Fruit fly (Drosophila melanogaster): Measurements from ENCODE around the gene CG12883.

CG12883 gene

dm6 chr3R:27700229-27700573 is 21.1 kb downstream of the CG12883 start, which contains the start of gene btz (continued):
- no peak for TF ChIP-seq seq (GFP tag; IDR thresholded peaks at IDR 0.05)
- TF ChIP-seq psq (GFP tag; optimal IDR thresholded peaks at IDR 0.05) = no peak
- no peak for TF ChIP-seq CG34224 (GFP tag; IDR thresholded peaks at IDR 0.05; ENCODE audit: partially characterized antibody)
- TF ChIP-seq Sox102F (GFP tag; optimal IDR thresholded peaks at IDR 0.05) = no peak
- TF ChIP-seq ab (GFP tag; optimal IDR thresholded peaks at IDR 0.05) = no peak
- no peak for TF ChIP-seq ATbp (GFP tag; optimal IDR thresholded peaks at IDR 0.05)
- no peak for TF ChIP-seq salm (tag; optimal IDR thresholded peaks at IDR 0.05)
- TF ChIP-seq Sin3A (optimal IDR thresholded peaks at IDR 0.05) = peak; percentile 6
- TF ChIP-seq Dad (GFP tag; optimal IDR thresholded peaks at IDR 0.05) = no peak
- no peak for TF ChIP-seq pan (optimal IDR thresholded peaks at IDR 0.05)
- TF ChIP-seq pan (GFP tag; optimal IDR thresholded peaks at IDR 0.05 in 1 of 2, IDR thresholded peaks at IDR 0.05 in 1 of 2) = no peak
- TF ChIP-seq Rx (GFP tag; IDR thresholded peaks at IDR 0.05) = no peak
- no peak for TF ChIP-seq ftz-f1 (GFP tag; optimal IDR thresholded peaks at IDR 0.05)
- TF ChIP-seq klu (GFP tag; IDR thresholded peaks at IDR 0.05) = no peak
- TF ChIP-seq kay (GFP tag; optimal IDR thresholded peaks at IDR 0.05) = no peak
- no peak for TF ChIP-seq CG5245 (GFP tag; optimal IDR thresholded peaks at IDR 0.05)
- TF ChIP-seq onecut (GFP tag; IDR thresholded peaks at IDR 0.05) = no peak
- no peak for TF ChIP-seq E2f1 (GFP tag; IDR thresholded peaks at IDR 0.05)
- peak; percentile 85 for TF ChIP-seq YL-1 (GFP tag; optimal IDR thresholded peaks at IDR 0.05)
- peak; percentile 9 for TF ChIP-seq CG13424 (tag; optimal IDR thresholded peaks at IDR 0.05)
- TF ChIP-seq hb (GFP tag; IDR thresholded peaks at IDR 0.05; ENCODE audit: partially characterized antibody) = no peak
- no peak for TF ChIP-seq CG1024 (GFP tag; IDR thresholded peaks at IDR 0.05)
- TF ChIP-seq CTCF (GFP tag; optimal IDR thresholded peaks at IDR 0.05) = no peak
- no peak for TF ChIP-seq aop (GFP tag; IDR thresholded peaks at IDR 0.05)
- no peak for TF ChIP-seq CG14965 (GFP tag; optimal IDR thresholded peaks at IDR 0.05; ENCODE audit: borderline replicate concordance)
- TF ChIP-seq D19B (GFP tag; optimal IDR thresholded peaks at IDR 0.05) = no peak
- TF ChIP-seq CG17829 (tag; optimal IDR thresholded peaks at IDR 0.05) = no peak
- no peak for TF ChIP-seq bowl (GFP tag; IDR thresholded peaks at IDR 0.05)
- no peak for TF ChIP-seq NC2β (GFP tag; optimal IDR thresholded peaks at IDR 0.05)
- TF ChIP-seq gro (GFP tag; optimal IDR thresholded peaks at IDR 0.05) = no peak
- TF ChIP-seq CG31441 (GFP tag; IDR thresholded peaks at IDR 0.05) = no peak
- TF ChIP-seq Opbp (GFP tag; IDR thresholded peaks at IDR 0.05; ENCODE audit: partially characterized antibody) = no peak
- TF ChIP-seq Lhr (GFP tag; optimal IDR thresholded peaks at IDR 0.05) = no peak
- peak; percentile 71 for TF ChIP-seq stwl (tag; optimal IDR thresholded peaks at IDR 0.05)
- TF ChIP-seq Jarid2 (GFP tag; optimal IDR thresholded peaks at IDR 0.05) = no peak
- TF ChIP-seq mirr (GFP tag; optimal IDR thresholded peaks at IDR 0.05) = no peak
- TF ChIP-seq CG9727 (GFP tag; optimal IDR thresholded peaks at IDR 0.05) = no peak
- no peak for TF ChIP-seq ro (GFP tag; IDR thresholded peaks at IDR 0.05)
- no peak for TF ChIP-seq CG3407 (GFP tag; optimal IDR thresholded peaks at IDR 0.05)
- TF ChIP-seq ewg (GFP tag; optimal IDR thresholded peaks at IDR 0.05) = no peak
- TF ChIP-seq ham (GFP tag; IDR thresholded peaks at IDR 0.05) = no peak
- peak; percentile 34 for TF ChIP-seq Deaf1 (tag; optimal IDR thresholded peaks at IDR 0.05)
- TF ChIP-seq PHDP (tag; optimal IDR thresholded peaks at IDR 0.05) = no peak
- TF ChIP-seq CG34422 (GFP tag; IDR thresholded peaks at IDR 0.05) = no peak; the same call in 2 of the 3 replicates
- no peak for TF ChIP-seq CG42726 (GFP tag; IDR thresholded peaks at IDR 0.05; ENCODE audit: partially characterized antibody)
- TF ChIP-seq CG12155 (GFP tag; optimal IDR thresholded peaks at IDR 0.05) = no peak
- TF ChIP-seq sim (GFP tag; IDR thresholded peaks at IDR 0.05) = no peak
- TF ChIP-seq CG10321 (GFP tag; IDR thresholded peaks at IDR 0.05) = no peak
- TF ChIP-seq zen (tag; optimal IDR thresholded peaks at IDR 0.05) = no peak
- no peak for TF ChIP-seq CG2889 (GFP tag; IDR thresholded peaks at IDR 0.05)
- no peak for TF ChIP-seq CG12391 (tag; optimal IDR thresholded peaks at IDR 0.05)
- TF ChIP-seq sc (optimal IDR thresholded peaks at IDR 0.05) = no peak
- TF ChIP-seq sc (GFP tag; optimal IDR thresholded peaks at IDR 0.05) = no peak
- TF ChIP-seq H2.0 (GFP tag; IDR thresholded peaks at IDR 0.05) = no peak

Data from whole organism, embryonic.